Fruit fly (Drosophila melanogaster): ENCODE results near the gene CG12990.

DNA sequence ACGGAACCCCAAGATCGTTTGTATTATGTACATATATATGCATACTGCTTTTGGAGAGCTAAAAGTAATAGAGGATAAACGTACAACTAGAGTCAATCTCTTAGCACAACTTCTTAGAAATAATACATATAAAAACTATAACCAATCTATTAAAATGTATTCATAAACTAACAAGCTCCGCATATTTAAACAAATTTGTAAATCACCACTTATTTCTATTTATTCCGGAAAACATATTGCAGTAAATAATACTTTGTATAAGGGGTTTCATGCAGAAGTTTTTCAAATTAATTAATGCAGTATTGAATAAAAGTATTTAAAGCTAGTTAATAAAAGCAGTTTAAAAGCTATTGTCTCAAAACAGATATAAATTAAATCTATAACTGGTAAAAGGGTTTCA is 40.8 kb upstream of the CG12990 start:
- TF ChIP-seq fru (GFP tag; optimal IDR thresholded peaks at IDR 0.05): no peak
- TF ChIP-seq OdsH (GFP tag; optimal IDR thresholded peaks at IDR 0.05): no peak
- no peak for TF ChIP-seq Hr78 (GFP tag; optimal IDR thresholded peaks at IDR 0.05)
- TF ChIP-seq Dif (GFP tag; optimal IDR thresholded peaks at IDR 0.05; ENCODE audit: partially characterized antibody): no peak
- no peak for TF ChIP-seq pan (optimal IDR thresholded peaks at IDR 0.05)
- TF ChIP-seq h (GFP tag; optimal IDR thresholded peaks at IDR 0.05): no peak
- TF ChIP-seq sage (GFP tag; optimal IDR thresholded peaks at IDR 0.05): no peak
- no peak for TF ChIP-seq usp (GFP tag; optimal IDR thresholded peaks at IDR 0.05)
